Fruit fly (Drosophila melanogaster): ENCODE measurements around the gene Ncc69.

The Ncc69 gene

dm6 chr3L:12414189-12414964, 23.1 kb upstream of the Ncc69 start, which contains the start of gene SCaMC (continued):
- TF ChIP-seq CG34376 (GFP tag; optimal IDR thresholded peaks at IDR 0.05) (peak; percentile 65), CG9609 (GFP tag; optimal IDR thresholded peaks at IDR 0.05) (no peak), salm (tag; optimal IDR thresholded peaks at IDR 0.05) (no peak), CoRest (tag; optimal IDR thresholded peaks at IDR 0.05) (peak; percentile 59), CG6654 (GFP tag; optimal IDR thresholded peaks at IDR 0.05) (no peak), CG7357 (GFP tag; IDR thresholded peaks at IDR 0.05) (no peak), CG12942 (GFP tag; optimal IDR thresholded peaks at IDR 0.05) (no peak), ssp (GFP tag; IDR thresholded peaks at IDR 0.05) (no peak), PHDP (tag; optimal IDR thresholded peaks at IDR 0.05) (peak; percentile 16), CG10267 (tag; optimal IDR thresholded peaks at IDR 0.05) (peak; percentile 61), CG8765 (GFP tag; IDR thresholded peaks at IDR 0.05) (no peak), Max (GFP tag; optimal IDR thresholded peaks at IDR 0.05) (peak; percentile 40), CG2889 (GFP tag; IDR thresholded peaks at IDR 0.05) (no peak), Hey (tag; optimal IDR thresholded peaks at IDR 0.05) (no peak), br (optimal IDR thresholded peaks at IDR 0.05) (no peak), CG4854 (GFP tag; optimal IDR thresholded peaks at IDR 0.05) (peak; percentile 14), Doc3 (GFP tag; IDR thresholded peaks at IDR 0.05; ENCODE audit: partially characterized antibody) (no peak), ken (GFP tag; IDR thresholded peaks at IDR 0.05) (no peak), fd3F (GFP tag; optimal IDR thresholded peaks at IDR 0.05) (no peak), Elba2 (GFP tag; optimal IDR thresholded peaks at IDR 0.05) (peak; percentile 64), so (GFP tag; IDR thresholded peaks at IDR 0.05) (no peak), yki (optimal IDR thresholded peaks at IDR 0.05) (no peak), pita (GFP tag; optimal IDR thresholded peaks at IDR 0.05) (peak; percentile 73), tup (GFP tag; optimal IDR thresholded peaks at IDR 0.05) (no peak), D19B (GFP tag; optimal IDR thresholded peaks at IDR 0.05) (no peak), ATbp (GFP tag; optimal IDR thresholded peaks at IDR 0.05) (no peak), Stat92E (GFP tag; optimal IDR thresholded peaks at IDR 0.05) (peak in 1 of 3 experiments; percentile 41), CG14014 (GFP tag; IDR thresholded peaks at IDR 0.05) (no peak), fd102C (GFP tag; optimal IDR thresholded peaks at IDR 0.05) (no peak), Opbp (GFP tag; IDR thresholded peaks at IDR 0.05; ENCODE audit: partially characterized antibody) (peak; percentile 62; the same call in 2 of the 3 replicates), Mes4 (GFP tag; optimal IDR thresholded peaks at IDR 0.05) (no peak), CG2712 (tag; optimal IDR thresholded peaks at IDR 0.05) (peak; percentile 56), CG42726 (GFP tag; IDR thresholded peaks at IDR 0.05; ENCODE audit: partially characterized antibody) (peak; percentile 47; the same call in 1 of the 2 replicates), CG11085 (GFP tag; IDR thresholded peaks at IDR 0.05) (no peak), Six4 (GFP tag; optimal IDR thresholded peaks at IDR 0.05) (no peak), ind (GFP tag; optimal IDR thresholded peaks at IDR 0.05) (no peak), crp (GFP tag; optimal IDR thresholded peaks at IDR 0.05) (no peak), CG8089 (GFP tag; optimal IDR thresholded peaks at IDR 0.05) (no peak), CG10654 (GFP tag; optimal IDR thresholded peaks at IDR 0.05) (no peak), Kr (GFP tag; optimal IDR thresholded peaks at IDR 0.05) (no peak), D19A (tag; optimal IDR thresholded peaks at IDR 0.05) (no peak), tx (GFP tag; optimal IDR thresholded peaks at IDR 0.05) (no peak), cato (GFP tag; optimal IDR thresholded peaks at IDR 0.05; ENCODE audit: borderline replicate concordance) (no peak), CG9727 (GFP tag; optimal IDR thresholded peaks at IDR 0.05) (no peak), CG31441 (GFP tag; IDR thresholded peaks at IDR 0.05) (no peak)

Data from whole organism, embryonic.